Worm (Caenorhabditis elegans) whole organism, L3 larva: ENCODE data around the gene C25E10.7.

Experiments
- R02D3.7 ChIP-seq: fragments of 150-350 bp; optimal IDR thresholded peaks from 2 replicates; lab custom pipeline; 2014; ENCODE audit warnings: missing biosample characterization, missing genetic modification characterization
- aly-2 ChIP-seq: fragments of 150-350 bp; optimal IDR thresholded peaks from 2 replicates; lab custom pipeline; 2014; ENCODE audit warnings: missing biosample characterization, missing genetic modification characterization
- ama-1 ChIP-seq: fragments of 150-350 bp; optimal IDR thresholded peaks from 2 replicates; lab custom pipeline; 2018
- egl-27 ChIP-seq: sonication (generic microtip); optimal IDR thresholded peaks from 4 replicates; lab custom pipeline; 2017; ENCODE audit warnings: missing biosample characterization, missing genetic modification reagents, missing genetic modification characterization
- elt-3 ChIP-seq, 3 experiments: fragments of 150-350 bp in 1 of 3; sonication (generic microtip) in 2 of 3; optimal IDR thresholded peaks; 2 replicates in 2 of 3; 4 replicates in 1 of 3; lab custom pipeline; 2014 to 2017; ENCODE audit warnings: missing biosample characterization in 3 of 3, missing genetic modification characterization in 3 of 3
- fkh-2 ChIP-seq: fragments of 150-350 bp; optimal IDR thresholded peaks from 2 replicates; lab custom pipeline; 2014; ENCODE audit warnings: missing biosample characterization, missing genetic modification reagents, missing genetic modification characterization
- fos-1 ChIP-seq: fragments of 150-350 bp; optimal IDR thresholded peaks from 2 replicates; lab custom pipeline; 2014; ENCODE audit warnings: missing biosample characterization, missing genetic modification characterization
- jun-1 ChIP-seq: fragments of 150-350 bp; optimal IDR thresholded peaks from 2 replicates; lab custom pipeline; 2014; ENCODE audit warnings: missing biosample characterization, missing genetic modification reagents, missing genetic modification characterization
- lin-15B ChIP-seq: fragments of 150-350 bp; optimal IDR thresholded peaks from 2 replicates; lab custom pipeline; 2014; ENCODE audit warnings: missing biosample characterization, missing genetic modification characterization
- lin-39 ChIP-seq: fragments of 150-350 bp; optimal IDR thresholded peaks from 2 replicates; lab custom pipeline; 2018; ENCODE audit warnings: missing biosample characterization, missing genetic modification reagents, missing genetic modification characterization
- mdl-1 ChIP-seq: fragments of 150-350 bp; optimal IDR thresholded peaks from 2 replicates; lab custom pipeline; 2014; ENCODE audit warnings: missing biosample characterization, missing genetic modification characterization
- snpc-4 ChIP-seq: fragments of 150-350 bp; optimal IDR thresholded peaks from 2 replicates; lab custom pipeline; 2014; ENCODE audit warnings: missing biosample characterization, missing genetic modification characterization
- unc-39 ChIP-seq: sonication (generic microtip); optimal IDR thresholded peaks from 4 replicates; lab custom pipeline; 2017; ENCODE audit warnings: missing biosample characterization, missing genetic modification characterization
- ztf-11 ChIP-seq: fragments of 150-350 bp; optimal IDR thresholded peaks from 2 replicates; lab custom pipeline; 2014; ENCODE audit warnings: missing biosample characterization, missing genetic modification characterization

ce11 chrV:9088758-9089157 lies 37.8 kb upstream of the C25E10.7 start:
- TF ChIP-seq fkh-2 (tag; lab: Kevin White, UChicago) (no peak), mdl-1 (tag; lab: Kevin White, UChicago) (no peak), snpc-4 (tag; lab: Kevin White, UChicago) (peak; percentile 10), lin-39 (tag; lab: Kevin White, UChicago) (no peak), lin-15B (tag; lab: Kevin White, UChicago) (no peak), fos-1 (no peak), unc-39 (no peak), aly-2 (no peak), ztf-11 (tag; lab: Kevin White, UChicago) (no peak), ama-1 (lab: Kevin White, UChicago) (peak; percentile 99), elt-3 (tag; optimal IDR thresholded peaks at IDR 0.05; lab: Kevin White, UChicago) (no peak), egl-27 (tag; lab: Kevin White, UChicago) (no peak), jun-1 (tag; lab: Kevin White, UChicago) (no peak), R02D3.7 (tag; lab: Kevin White, UChicago) (no peak)
